Worm (Caenorhabditis elegans): ENCODE measurements around the gene F53A2.1.

ce11 chrIII:13333754-13334153, 9.1 kb upstream of the F53A2.1 start, which contains the start of gene sdz-20:
- no peak for TF ChIP-seq lin-13 (GFP tag; optimal IDR thresholded peaks at IDR 0.05)
- no peak for TF ChIP-seq ceh-32 (tag; optimal IDR thresholded peaks at IDR 0.05; ENCODE audit: poor library complexity)
- no peak for TF ChIP-seq jun-1 (tag; optimal IDR thresholded peaks at IDR 0.05)
- no peak for TF ChIP-seq dmd-8 (GFP tag; IDR thresholded peaks at IDR 0.05)
- TF ChIP-seq mdl-1 (tag; optimal IDR thresholded peaks at IDR 0.05): no peak
- no peak for TF ChIP-seq spr-3 (GFP tag; optimal IDR thresholded peaks at IDR 0.05)

Data from whole organism, L4 larva.